Fruit fly (Drosophila melanogaster) whole organism, pupa: ENCODE measurements around the gene Ubc6.
A peak's percentile ranks its signal among the peaks of the same experiment; 100 is the strongest.

Experiments
- CG10348 ChIP-seq: fragments of 200-800 bp; sonication (Bioruptor generic); IDR thresholded peaks from 2 replicates; pipeline ENCODE4 v1.3.6; 2022; ENCODE audit warnings: missing biosample characterization, missing genetic modification characterization
- CG12605 ChIP-seq: fragments of 200-800 bp; sonication (Bioruptor generic); IDR thresholded peaks from 2 replicates; pipeline ENCODE4 v1.3.6; 2022; ENCODE audit warnings: missing biosample characterization, missing genetic modification characterization
- CG13204 ChIP-seq: fragments of 200-800 bp; sonication (Bioruptor generic); optimal IDR thresholded peaks from 2 replicates; lab custom pipeline; 2018; ENCODE audit warnings: missing biosample characterization, mild to moderate bottlenecking, missing genetic modification characterization, moderate library complexity
- CG14655 ChIP-seq: fragments of 200-800 bp; sonication (Bioruptor generic); optimal IDR thresholded peaks from 3 replicates; lab custom pipeline; 2017; ENCODE audit warnings: mild to moderate bottlenecking, missing biosample characterization, missing genetic modification reagents, missing genetic modification characterization
- CG15710 ChIP-seq: fragments of 200-800 bp; sonication (Bioruptor generic); optimal IDR thresholded peaks from 2 replicates; lab custom pipeline; 2018; ENCODE audit warnings: missing biosample characterization, mild to moderate bottlenecking, missing genetic modification characterization, moderate library complexity
- CG17806 ChIP-seq: fragments of 200-800 bp; sonication (Bioruptor generic); optimal IDR thresholded peaks from 2 replicates; lab custom pipeline; 2018; ENCODE audit warnings: missing biosample characterization, mild to moderate bottlenecking, missing genetic modification characterization, moderate library complexity
- CG32121 ChIP-seq: fragments of 200-800 bp; sonication (Bioruptor generic); IDR thresholded peaks from 2 replicates; pipeline ENCODE4 v1.3.6; 2022; ENCODE audit warnings: missing biosample characterization, missing genetic modification characterization
- CG34367 ChIP-seq: fragments of 200-800 bp; sonication (Bioruptor generic); optimal IDR thresholded peaks from 2 replicates; lab custom pipeline; 2018; ENCODE audit warnings: missing biosample characterization, mild to moderate bottlenecking, missing genetic modification characterization
- CG4496 ChIP-seq: fragments of 200-800 bp; sonication (Bioruptor generic); IDR thresholded peaks from 3 replicates; pipeline ENCODE4 v1.3.6; 2022; ENCODE audit warnings: missing biosample characterization, missing genetic modification characterization
- CG8159 ChIP-seq: fragments of 200-800 bp; sonication (Bioruptor generic); optimal IDR thresholded peaks from 3 replicates; lab custom pipeline; 2018; ENCODE audit warnings: missing biosample characterization, mild to moderate bottlenecking, missing genetic modification characterization, moderate library complexity
- CG8301 ChIP-seq: fragments of 200-800 bp; sonication (Bioruptor generic); optimal IDR thresholded peaks from 2 replicates; lab custom pipeline; 2018; ENCODE audit warnings: missing biosample characterization, mild to moderate bottlenecking, missing genetic modification characterization
- CG9948 ChIP-seq: fragments of 200-800 bp; sonication (Bioruptor generic); optimal IDR thresholded peaks from 2 replicates; lab custom pipeline; 2018; ENCODE audit warnings: missing biosample characterization, mild to moderate bottlenecking, missing genetic modification characterization, moderate library complexity
- D1 ChIP-seq: fragments of 200-800 bp; sonication (Bioruptor generic); optimal IDR thresholded peaks from 2 replicates; lab custom pipeline; 2018; ENCODE audit warnings: missing biosample characterization, mild to moderate bottlenecking, missing genetic modification characterization, moderate library complexity
- EcR ChIP-seq: fragments of 200-800 bp; sonication (Bioruptor generic); optimal IDR thresholded peaks from 3 replicates; lab custom pipeline; 2019; ENCODE audit warnings: missing biosample characterization, missing genetic modification characterization, mild to moderate bottlenecking, moderate library complexity, missing genetic modification reagents
- Ets98B ChIP-seq: fragments of 200-800 bp; sonication (Bioruptor generic); IDR thresholded peaks from 2 replicates; pipeline ENCODE4 v1.3.6; 2022; ENCODE audit warnings: missing biosample characterization, missing genetic modification characterization
- Pif1A ChIP-seq: fragments of 200-800 bp; sonication (Bioruptor generic); optimal IDR thresholded peaks from 3 replicates; lab custom pipeline; 2016; ENCODE audit warnings: missing biosample characterization, missing genetic modification characterization
- Pif1B ChIP-seq: fragments of 200-800 bp; sonication (Bioruptor generic); optimal IDR thresholded peaks from 3 replicates; lab custom pipeline; 2016; ENCODE audit warnings: missing biosample characterization, missing genetic modification characterization
- Snoo ChIP-seq: fragments of 200-800 bp; sonication (Bioruptor generic); optimal IDR thresholded peaks from 3 replicates; lab custom pipeline; 2017; ENCODE audit warnings: missing biosample characterization, mild to moderate bottlenecking, missing genetic modification characterization, inconsistent platforms
- fd96Ca ChIP-seq: fragments of 200-800 bp; sonication (Bioruptor generic); IDR thresholded peaks from 3 replicates; pipeline ENCODE4 v1.3.6; 2022; ENCODE audit warnings: missing biosample characterization, missing genetic modification characterization
- gl ChIP-seq: fragments of 200-800 bp; sonication (Bioruptor generic); optimal IDR thresholded peaks from 2 replicates; lab custom pipeline; 2018; ENCODE audit warnings: missing biosample characterization, mild to moderate bottlenecking, missing genetic modification characterization
- rn ChIP-seq: fragments of 200-800 bp; sonication (Bioruptor generic); IDR thresholded peaks from 2 replicates; pipeline ENCODE4 v1.3.6; 2022; ENCODE audit warnings: missing biosample characterization, missing genetic modification characterization

The Ubc6 gene

DNA sequence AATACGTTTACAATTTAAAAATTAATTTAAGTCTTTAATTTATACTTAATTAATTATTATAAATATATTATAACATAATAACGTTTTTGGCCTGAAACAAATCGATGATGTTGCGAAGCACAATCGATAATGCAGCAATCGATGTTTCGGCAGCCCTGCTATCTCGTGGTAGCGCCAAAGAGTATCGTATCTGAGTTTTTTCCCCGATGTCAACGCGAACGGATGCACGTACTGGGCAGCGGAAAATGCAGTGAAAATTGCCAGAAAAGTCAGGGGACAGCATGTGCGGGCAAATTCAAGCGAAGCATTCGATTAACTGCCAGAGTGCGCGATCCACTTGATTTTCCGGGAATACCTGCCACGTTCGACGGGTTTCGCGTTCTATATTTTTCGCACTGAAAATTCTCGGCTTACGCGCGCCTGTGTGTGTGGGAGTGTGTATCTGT lies 42.1 kb downstream of the Ubc6 start, which contains the start of gene Cdep:
Gene Cdep, plus strand, starts transcription at position 188 of the 446 bp plus-strand sequence.
- TF ChIP-seq D1 (tag; lab: Kevin White, UChicago) (peak; percentile 44), CG4496 (peak; percentile 67), CG34367 (no peak), CG12605 (peak; percentile 28; the same call in 1 of the 2 replicates), CG32121 (GFP tag; lab: Robert Waterston, UW) (peak; percentile 14; the same call in 1 of the 2 replicates), CG8159 (tag; lab: Kevin White, UChicago) (peak; percentile 19), CG15710 (tag; lab: Kevin White, UChicago) (no peak), Snoo (tag; lab: Kevin White, UChicago) (peak; percentile 13), Pif1B (GFP tag; lab: Kevin White, UChicago) (no peak), Ets98B (GFP tag; lab: Robert Waterston, UW) (peak; percentile 37; the same call in 1 of the 2 replicates), EcR (GFP tag; lab: Kevin White, UChicago) (no peak), CG13204 (no peak), CG10348 (GFP tag; lab: Robert Waterston, UW) (no peak), CG9948 (tag; lab: Kevin White, UChicago) (no peak), Pif1A (peak; percentile 14), CG17806 (tag; lab: Kevin White, UChicago) (peak; percentile 12)

DNA sequence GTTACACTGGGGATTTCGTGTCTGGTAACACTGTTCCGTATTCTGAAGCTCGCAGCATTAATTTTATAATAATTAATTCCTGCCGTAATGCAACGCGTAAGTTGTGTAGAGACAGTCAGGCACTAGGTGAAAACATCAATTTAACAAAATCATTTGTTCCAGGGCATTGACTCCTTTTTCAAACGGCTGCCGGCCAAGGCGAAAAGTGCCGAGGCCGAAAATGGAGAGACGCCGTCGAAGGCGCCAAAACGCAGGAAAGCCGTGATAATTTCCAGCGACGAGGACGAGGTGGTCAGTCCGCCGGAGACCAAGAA lies 45.9 kb downstream of the Ubc6 start:
- TF ChIP-seq Pif1B (GFP tag; lab: Kevin White, UChicago) (no peak), D1 (tag; lab: Kevin White, UChicago) (no peak), CG8159 (tag; lab: Kevin White, UChicago) (no peak), gl (no peak), CG9948 (tag; lab: Kevin White, UChicago) (no peak), EcR (GFP tag; lab: Kevin White, UChicago) (peak; percentile 6)
- TF ChIP-seq, all 21 proteins: peak for 1

DNA sequence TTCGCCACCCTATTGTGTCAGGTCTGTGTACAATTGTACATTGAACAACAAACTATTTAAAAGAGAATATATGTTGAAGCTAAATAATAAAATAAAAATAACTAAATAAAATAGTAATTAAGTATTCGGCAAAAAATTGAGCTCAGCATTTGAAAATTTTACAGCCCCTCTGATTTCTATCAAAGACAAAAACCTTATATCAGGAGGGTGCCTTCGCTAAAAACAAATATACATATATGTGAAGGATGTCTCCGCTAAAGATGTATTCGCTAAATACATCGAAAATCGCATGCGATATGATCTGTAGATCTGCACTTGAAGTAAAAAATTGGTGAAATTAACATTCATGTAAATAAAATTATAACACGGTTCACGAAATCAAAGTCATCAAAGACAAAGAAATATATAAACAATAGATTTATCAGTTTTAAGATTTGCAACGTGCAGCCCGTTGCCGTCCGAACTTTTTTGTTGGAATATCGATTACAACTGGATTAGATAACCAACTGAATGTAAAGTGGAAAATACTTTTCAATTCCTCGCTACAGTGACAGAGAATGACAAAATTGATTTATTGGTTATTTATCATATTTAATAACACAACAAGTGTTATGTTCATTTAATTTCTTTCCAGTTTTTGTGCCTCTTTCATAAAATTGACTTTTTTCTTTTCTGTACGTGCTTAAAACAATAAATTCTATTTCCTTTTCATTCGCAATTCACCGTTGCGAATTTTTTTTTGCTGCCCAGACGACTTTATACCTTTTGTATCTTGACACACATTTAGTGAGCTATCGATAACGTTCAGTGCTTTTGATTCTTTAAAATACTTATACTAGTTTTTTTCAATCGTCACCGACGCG lies 46.5 kb downstream of the Ubc6 start, which contains the start of gene Gnf1:
Gene Gnf1, plus strand, starts transcription at position 859 of the 863 bp plus-strand sequence.
- TF ChIP-seq CG17806 (tag; lab: Kevin White, UChicago) (no peak), CG32121 (GFP tag; lab: Robert Waterston, UW) (no peak), CG34367 (no peak), CG14655 (GFP tag; lab: Kevin White, UChicago) (no peak), EcR (GFP tag; lab: Kevin White, UChicago) (no peak), Pif1A (no peak), CG12605 (no peak), CG4496 (no peak), Ets98B (GFP tag; lab: Robert Waterston, UW) (no peak), CG10348 (GFP tag; lab: Robert Waterston, UW) (no peak), gl (no peak), Pif1B (GFP tag; lab: Kevin White, UChicago) (no peak), CG9948 (tag; lab: Kevin White, UChicago) (no peak)

DNA sequence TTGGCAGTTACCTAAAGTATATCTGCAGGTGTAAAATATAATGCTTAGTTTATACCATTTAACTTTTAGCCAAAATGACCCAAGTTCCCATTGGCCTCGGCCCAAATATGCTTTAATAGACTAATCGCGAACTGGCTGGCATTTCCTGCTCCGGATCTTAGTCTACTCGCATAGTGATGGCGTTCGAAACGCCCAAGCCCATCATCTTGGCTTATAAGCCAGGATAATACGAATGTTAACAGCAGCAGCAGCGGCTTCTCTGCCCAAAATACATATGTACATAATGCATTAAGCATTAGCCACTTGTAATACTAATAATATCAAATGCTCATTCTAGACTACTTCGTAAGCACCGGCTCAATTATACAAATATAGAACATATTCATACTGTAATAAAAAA lies 47.6 kb downstream of the Ubc6 start:
- no peak for TF ChIP-seq CG8159 (tag; lab: Kevin White, UChicago)
- TF ChIP-seq CG15710 (tag; lab: Kevin White, UChicago) = no peak
- TF ChIP-seq CG34367 = no peak
- TF ChIP-seq CG32121 (GFP tag; lab: Robert Waterston, UW) = no peak
- TF ChIP-seq gl = no peak
- no peak for TF ChIP-seq Pif1A
- TF ChIP-seq EcR (GFP tag; lab: Kevin White, UChicago) = no peak
- no peak for TF ChIP-seq CG17806 (tag; lab: Kevin White, UChicago)
- TF ChIP-seq CG8301 (tag; lab: Kevin White, UChicago) = no peak
- TF ChIP-seq CG9948 (tag; lab: Kevin White, UChicago) = no peak
- no peak for TF ChIP-seq Snoo (tag; lab: Kevin White, UChicago)
- TF ChIP-seq CG13204 = no peak
- no peak for TF ChIP-seq CG12605
- TF ChIP-seq rn (GFP tag; lab: Robert Waterston, UW) = no peak
- no peak for TF ChIP-seq Pif1B (GFP tag; lab: Kevin White, UChicago)

DNA sequence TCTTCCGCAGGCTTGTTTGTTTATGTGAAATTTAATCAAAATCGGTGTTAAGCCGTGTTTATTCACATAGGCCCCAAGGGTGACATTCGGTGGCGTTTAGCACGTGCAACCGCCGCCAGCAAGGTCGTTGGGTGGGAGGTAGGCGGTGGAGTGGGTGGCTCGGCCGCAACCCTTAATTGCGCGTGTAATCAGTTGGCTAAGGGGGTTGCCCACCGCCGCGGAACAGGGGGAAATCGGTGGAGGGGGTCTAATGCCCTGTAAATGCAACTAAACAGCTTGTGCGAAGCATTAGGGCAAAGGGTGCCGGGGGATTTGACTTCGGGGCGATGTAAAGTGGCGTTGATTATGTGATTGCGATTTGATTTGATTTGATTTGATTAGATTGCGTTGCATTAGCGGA lies 48.9 kb downstream of the Ubc6 start:
- TF ChIP-seq EcR (GFP tag; lab: Kevin White, UChicago) = no peak
- TF ChIP-seq Pif1B (GFP tag; lab: Kevin White, UChicago) = no peak
- TF ChIP-seq CG8301 (tag; lab: Kevin White, UChicago) = no peak
- TF ChIP-seq CG17806 (tag; lab: Kevin White, UChicago) = no peak
- TF ChIP-seq CG14655 (GFP tag; lab: Kevin White, UChicago) = no peak
- no peak for TF ChIP-seq CG10348 (GFP tag; lab: Robert Waterston, UW)
- no peak for TF ChIP-seq CG34367
- no peak for TF ChIP-seq rn (GFP tag; lab: Robert Waterston, UW)
- TF ChIP-seq Pif1A = no peak
- TF ChIP-seq CG4496 = no peak
- TF ChIP-seq gl = no peak
- no peak for TF ChIP-seq CG15710 (tag; lab: Kevin White, UChicago)
- TF ChIP-seq fd96Ca (GFP tag; lab: Robert Waterston, UW) = no peak

DNA sequence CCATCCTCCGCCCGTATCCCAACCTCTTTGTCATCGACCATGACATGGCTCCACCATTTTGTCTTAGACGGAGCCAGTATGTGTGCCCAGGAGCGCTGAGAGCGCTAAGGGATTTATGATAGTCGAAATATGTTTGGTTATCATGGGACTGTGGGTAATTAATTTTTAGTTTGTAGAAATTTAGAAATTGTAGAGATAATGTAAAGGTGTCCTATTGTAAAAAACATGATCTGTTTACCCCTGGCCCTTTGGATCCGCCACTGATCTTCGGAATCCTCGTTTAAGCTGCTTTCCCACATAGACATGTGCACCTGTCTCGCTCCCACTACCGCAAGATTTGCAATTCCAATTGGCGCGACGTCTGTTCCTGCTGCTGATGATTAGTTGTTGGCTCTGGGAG lies 50.7 kb downstream of the Ubc6 start:
- peak; percentile 12 for TF ChIP-seq CG8301 (tag; lab: Kevin White, UChicago)
- TF ChIP-seq D1 (tag; lab: Kevin White, UChicago) = no peak
- peak; percentile 24 for TF ChIP-seq Pif1B (GFP tag; lab: Kevin White, UChicago)
- TF ChIP-seq CG12605 = no peak
- peak; percentile 39 for TF ChIP-seq CG34367
- TF ChIP-seq CG15710 (tag; lab: Kevin White, UChicago) = peak; percentile 35
- TF ChIP-seq CG17806 (tag; lab: Kevin White, UChicago) = peak; percentile 51
- no peak for TF ChIP-seq CG4496
- no peak; the same call in 1 of the 3 replicates for TF ChIP-seq fd96Ca (GFP tag; lab: Robert Waterston, UW)
- peak; percentile 44 for TF ChIP-seq CG9948 (tag; lab: Kevin White, UChicago)
- peak; percentile 1 for TF ChIP-seq Pif1A
- TF ChIP-seq CG8159 (tag; lab: Kevin White, UChicago) = peak; percentile 51
- no peak for TF ChIP-seq CG14655 (GFP tag; lab: Kevin White, UChicago)
- TF ChIP-seq, all 21 proteins: peak for 8
